Fruit fly (Drosophila melanogaster) whole organism, embryonic: ENCODE data around the gene CG32544.

Source experiments
- Abd-B ChIP-seq: fragments of 200-800 bp; sonication (Bioruptor generic); optimal IDR thresholded peaks from 2 replicates; lab custom pipeline; 2018; ENCODE audit warnings: missing biosample characterization, mild to moderate bottlenecking, missing genetic modification characterization, moderate library complexity
- CG1024 ChIP-seq: fragments of 200-800 bp; sonication (Bioruptor generic); IDR thresholded peaks from 2 replicates; pipeline ENCODE4 v1.3.6; 2022; ENCODE audit warnings: missing biosample characterization, missing genetic modification characterization
- CG11093 ChIP-seq: fragments of 200-800 bp; sonication (Bioruptor generic); IDR thresholded peaks from 3 replicates; pipeline ENCODE4 v1.3.6; 2022; ENCODE audit warnings: missing biosample characterization, missing genetic modification characterization
- CG13624 ChIP-seq: fragments of 200-800 bp; sonication (Bioruptor generic); optimal IDR thresholded peaks from 2 replicates; lab custom pipeline; 2016; ENCODE audit warnings: missing biosample characterization, missing genetic modification characterization
- CG13775 ChIP-seq: fragments of 200-800 bp; sonication (Bioruptor generic); optimal IDR thresholded peaks from 3 replicates; lab custom pipeline; 2017; ENCODE audit warnings: missing biosample characterization, mild to moderate bottlenecking, missing genetic modification characterization
- CG14014 ChIP-seq: fragments of 200-800 bp; sonication (Bioruptor generic); IDR thresholded peaks from 2 replicates; pipeline ENCODE4 v1.3.6; 2022; ENCODE audit warnings: missing biosample characterization, missing genetic modification characterization
- CG1529 ChIP-seq: fragments of 200-800 bp; sonication (Bioruptor generic); optimal IDR thresholded peaks from 3 replicates; lab custom pipeline; 2018; ENCODE audit warnings: missing biosample characterization, missing genetic modification characterization
- CG17186 ChIP-seq: fragments of 200-800 bp; sonication (Bioruptor generic); optimal IDR thresholded peaks from 3 replicates; lab custom pipeline; 2017; ENCODE audit warnings: missing biosample characterization, missing genetic modification reagents, missing genetic modification characterization
- CG17912 ChIP-seq: fragments of 200-800 bp; sonication (Bioruptor generic); optimal IDR thresholded peaks from 2 replicates; lab custom pipeline; 2018; ENCODE audit warnings: missing biosample characterization, mild to moderate bottlenecking, missing genetic modification characterization
- CG2116 ChIP-seq: fragments of 200-800 bp; sonication (Bioruptor generic); optimal IDR thresholded peaks from 3 replicates; lab custom pipeline; 2018; ENCODE audit warnings: missing biosample characterization, mild to moderate bottlenecking, missing genetic modification characterization
- CG2889 ChIP-seq: fragments of 200-800 bp; sonication (Bioruptor generic); IDR thresholded peaks from 3 replicates; pipeline ENCODE4 v1.3.6; 2022; ENCODE audit warnings: missing biosample characterization, missing genetic modification characterization
- CG3163 ChIP-seq: fragments of 200-800 bp; sonication (Bioruptor generic); optimal IDR thresholded peaks from 3 replicates; lab custom pipeline; 2016; ENCODE audit warnings: missing biosample characterization, missing genetic modification characterization
- CG4328 ChIP-seq: fragments of 200-800 bp; sonication (Bioruptor generic); optimal IDR thresholded peaks from 3 replicates; lab custom pipeline; 2017; ENCODE audit warnings: missing biosample characterization, missing genetic modification reagents, missing genetic modification characterization
- CG4404 ChIP-seq: fragments of 200-800 bp; sonication (Bioruptor generic); IDR thresholded peaks from 2 replicates; pipeline ENCODE4 v1.3.6; 2022; ENCODE audit warnings: missing biosample characterization, missing genetic modification characterization
- CG5953 ChIP-seq: fragments of 200-800 bp; sonication (Bioruptor generic); IDR thresholded peaks from 2 replicates; pipeline ENCODE4 v1.3.6; 2022; ENCODE audit warnings: missing biosample characterization, missing genetic modification characterization
- CG6175 ChIP-seq: fragments of 200-800 bp; sonication (Bioruptor generic); IDR thresholded peaks from 3 replicates; pipeline ENCODE4 v1.3.6; 2022; ENCODE audit warnings: missing biosample characterization, missing genetic modification characterization
- CG6791 ChIP-seq: fragments of 200-800 bp; sonication (Bioruptor generic); IDR thresholded peaks from 3 replicates; pipeline ENCODE4 v1.3.6; 2022; ENCODE audit warnings: missing biosample characterization, missing genetic modification characterization; ENCODE audit not compliant: partially characterized antibody
- CG9932 ChIP-seq: fragments of 200-800 bp; sonication (Bioruptor generic); IDR thresholded peaks from 2 replicates; pipeline ENCODE4 v1.3.6; 2022; ENCODE audit warnings: missing biosample characterization, missing genetic modification characterization
- Dad ChIP-seq: fragments of 200-800 bp; sonication (Bioruptor generic); optimal IDR thresholded peaks from 3 replicates; lab custom pipeline; 2016; ENCODE audit warnings: missing biosample characterization, missing genetic modification characterization
- Elba2 ChIP-seq: fragments of 200-800 bp; sonication (Bioruptor generic); optimal IDR thresholded peaks from 3 replicates; lab custom pipeline; 2016; ENCODE audit warnings: missing biosample characterization, missing genetic modification characterization
- Fer3 ChIP-seq: fragments of 200-800 bp; sonication (Bioruptor generic); optimal IDR thresholded peaks from 2 replicates; lab custom pipeline; 2018; ENCODE audit warnings: missing biosample characterization, mild to moderate bottlenecking, missing genetic modification characterization, moderate library complexity
- H2.0 ChIP-seq: fragments of 200-800 bp; sonication (Bioruptor generic); IDR thresholded peaks from 2 replicates; pipeline ENCODE4 v1.3.6; 2022; ENCODE audit warnings: missing biosample characterization, missing genetic modification characterization
- HLHmδ ChIP-seq: fragments of 200-800 bp; sonication (Bioruptor generic); optimal IDR thresholded peaks from 2 replicates; lab custom pipeline; 2018; ENCODE audit warnings: missing biosample characterization, mild to moderate bottlenecking, missing genetic modification characterization, moderate library complexity
- Lim3 ChIP-seq: fragments of 200-800 bp; sonication (Bioruptor generic); IDR thresholded peaks from 2 replicates; pipeline ENCODE4 v1.3.6; 2022; ENCODE audit warnings: missing biosample characterization, missing genetic modification characterization
- Mad ChIP-seq: fragments of 200-800 bp; sonication (Bioruptor generic); optimal IDR thresholded peaks from 2 replicates; lab custom pipeline; 2016; ENCODE audit warnings: missing biosample characterization, missing genetic modification characterization
- Mes4 ChIP-seq: fragments of 200-800 bp; sonication (Bioruptor generic); optimal IDR thresholded peaks from 2 replicates; lab custom pipeline; 2016; ENCODE audit warnings: missing biosample characterization, missing genetic modification characterization
- Mrtf ChIP-seq: fragments of 200-800 bp; sonication (Bioruptor generic); IDR thresholded peaks from 3 replicates; pipeline ENCODE4 v1.3.6; 2022; ENCODE audit warnings: missing biosample characterization, missing genetic modification characterization
- Optix ChIP-seq: fragments of 200-800 bp; sonication (Bioruptor generic); IDR thresholded peaks from 3 replicates; pipeline ENCODE4 v1.3.6; 2022; ENCODE audit warnings: missing biosample characterization, missing genetic modification characterization
- Ravus ChIP-seq: fragments of 200-800 bp; sonication (Bioruptor generic); IDR thresholded peaks from 2 replicates; pipeline ENCODE4 v1.3.6; 2022; ENCODE audit warnings: missing biosample characterization, missing genetic modification characterization
- Taf1 ChIP-seq: fragments of 200-800 bp; sonication (Bioruptor generic); IDR thresholded peaks from 2 replicates; pipeline ENCODE4 v1.3.6; 2022; ENCODE audit warnings: missing biosample characterization, missing genetic modification characterization
- Usf ChIP-seq: fragments of 200-800 bp; sonication (Bioruptor generic); optimal IDR thresholded peaks from 2 replicates; lab custom pipeline; 2017; ENCODE audit warnings: missing genotype, missing biosample characterization, missing genetic modification characterization
- ac ChIP-seq: fragments of 200-800 bp; sonication (Bioruptor generic); optimal IDR thresholded peaks from 3 replicates; lab custom pipeline; 2017; ENCODE audit warnings: missing biosample characterization, mild to moderate bottlenecking, missing genetic modification characterization
- dysf ChIP-seq: fragments of 200-800 bp; sonication (Bioruptor generic); IDR thresholded peaks from 3 replicates; pipeline ENCODE4 v1.3.6; 2022; ENCODE audit warnings: missing biosample characterization, missing genetic modification characterization
- exex ChIP-seq: fragments of 200-800 bp; sonication (Bioruptor generic); optimal IDR thresholded peaks from 4 replicates; lab custom pipeline; 2018; ENCODE audit warnings: missing biosample characterization, mild to moderate bottlenecking, missing genetic modification characterization, moderate library complexity
- gfzf ChIP-seq: fragments of 200-800 bp; sonication (Bioruptor generic); optimal IDR thresholded peaks from 2 replicates; lab custom pipeline; 2016; ENCODE audit warnings: missing biosample characterization, mild to moderate bottlenecking, missing genetic modification characterization, moderate library complexity
- grau ChIP-seq: fragments of 200-800 bp; optimal IDR thresholded peaks from 3 replicates; lab custom pipeline; 2019; ENCODE audit warnings: missing biosample characterization, mild to moderate bottlenecking, missing genetic modification characterization, moderate library complexity
- gt ChIP-seq: fragments of 200-800 bp; sonication (Bioruptor generic); IDR thresholded peaks from 2 replicates; pipeline ENCODE4 v1.3.6; 2022; ENCODE audit warnings: missing biosample characterization, missing genetic modification characterization
- kni ChIP-seq: fragments of 200-800 bp; sonication (Bioruptor generic); optimal IDR thresholded peaks from 3 replicates; lab custom pipeline; 2017; ENCODE audit warnings: mild to moderate bottlenecking, missing biosample characterization, missing genetic modification reagents, missing genetic modification characterization
- lab ChIP-seq: fragments of 200-800 bp; sonication (Bioruptor generic); optimal IDR thresholded peaks from 3 replicates; lab custom pipeline; 2017; ENCODE audit warnings: missing biosample characterization, missing genetic modification characterization, mild to moderate bottlenecking, moderate library complexity, missing genetic modification reagents
- mld ChIP-seq: fragments of 200-800 bp; sonication (Bioruptor generic); IDR thresholded peaks from 3 replicates; pipeline ENCODE4 v1.3.6; 2022; ENCODE audit warnings: missing biosample characterization, missing genetic modification characterization; ENCODE audit not compliant: partially characterized antibody
- nom ChIP-seq: fragments of 200-800 bp; sonication (Bioruptor generic); optimal IDR thresholded peaks from 2 replicates; lab custom pipeline; 2017; ENCODE audit warnings: missing biosample characterization, missing genetic modification characterization, mild to moderate bottlenecking, moderate library complexity, missing genetic modification reagents
- phol ChIP-seq: fragments of 200-800 bp; sonication (Bioruptor generic); optimal IDR thresholded peaks from 3 replicates; lab custom pipeline; 2018; ENCODE audit warnings: missing biosample characterization, mild to moderate bottlenecking, missing genetic modification characterization, moderate library complexity
- pita ChIP-seq: fragments of 200-800 bp; sonication (Bioruptor generic); optimal IDR thresholded peaks from 2 replicates; lab custom pipeline; 2017; ENCODE audit warnings: missing biosample characterization, mild to moderate bottlenecking, missing genetic modification characterization
- prd ChIP-seq, 3 experiments: fragments of >200 bp in 2 of 3; fragments of 200-800 bp in 1 of 3; sonication (Bioruptor generic) in 1 of 3; optimal IDR thresholded peaks in 2 of 3; IDR thresholded peaks in 1 of 3; 2 replicates in 2 of 3; 3 replicates in 1 of 3; pipeline versions ENCODE4 v1.3.6 to Lab custom; 2017 to 2022; ENCODE audit warnings: missing biosample characterization in 1 of 3, missing genetic modification characterization in 1 of 3
- repo ChIP-seq: fragments of 200-800 bp; sonication (Bioruptor generic); optimal IDR thresholded peaks from 2 replicates; lab custom pipeline; 2016; ENCODE audit warnings: missing biosample characterization, missing genetic modification characterization
- sqz ChIP-seq: fragments of 200-800 bp; sonication (Bioruptor generic); optimal IDR thresholded peaks from 3 replicates; lab custom pipeline; 2018; ENCODE audit warnings: missing biosample characterization, mild to moderate bottlenecking, missing genetic modification characterization
- stwl ChIP-seq: fragments of 200-800 bp; sonication (Bioruptor generic); optimal IDR thresholded peaks from 3 replicates; lab custom pipeline; 2018; ENCODE audit warnings: missing biosample characterization, mild to moderate bottlenecking, missing genetic modification characterization, moderate library complexity
- sug ChIP-seq: fragments of 200-800 bp; optimal IDR thresholded peaks from 2 replicates; lab custom pipeline; 2019; ENCODE audit warnings: missing biosample characterization, mild to moderate bottlenecking, missing genetic modification characterization, moderate library complexity
- trh ChIP-seq: fragments of 200-800 bp; sonication (Bioruptor generic); optimal IDR thresholded peaks from 2 replicates; lab custom pipeline; 2016; ENCODE audit warnings: missing biosample characterization, missing genetic modification characterization
- tx ChIP-seq: fragments of 200-800 bp; sonication (Bioruptor generic); optimal IDR thresholded peaks from 2 replicates; lab custom pipeline; 2016; ENCODE audit warnings: missing biosample characterization, missing genetic modification characterization
- vfl ChIP-seq: fragments of 200-800 bp; sonication (Bioruptor generic); optimal IDR thresholded peaks from 2 replicates; lab custom pipeline; 2016; ENCODE audit warnings: missing biosample characterization, missing genetic modification characterization
- z ChIP-seq: fragments of 200-800 bp; sonication (Bioruptor generic); IDR thresholded peaks from 3 replicates; pipeline ENCODE4 v1.3.6; 2022; ENCODE audit warnings: missing biosample characterization, missing genetic modification characterization

Gene CG32544

dm6 chrX:18857916-18858315, 2.2 kb upstream of the CG32544 start, which contains the start of gene Usp39 (continued):
- peak; percentile 55 for TF ChIP-seq phol (tag; lab: Kevin White, UChicago)
- TF ChIP-seq CG13775 = no peak
- peak; percentile 55 for TF ChIP-seq CG9932 (GFP tag; lab: Robert Waterston, UW)
- TF ChIP-seq CG17186 (GFP tag; lab: Kevin White, UChicago) = no peak
- TF ChIP-seq prd (optimal IDR thresholded peaks at IDR 0.05; lab: Kevin White, UChicago) = no peak
- TF ChIP-seq prd (GFP tag; IDR thresholded peaks at IDR 0.05; lab: Robert Waterston, UW) = no peak
- TF ChIP-seq grau (tag; lab: Kevin White, UChicago) = peak; percentile 33
- no peak for TF ChIP-seq CG4328
- no peak for TF ChIP-seq ac
- peak; percentile 82 for TF ChIP-seq CG6791 (GFP tag; lab: Robert Waterston, UW)
- TF ChIP-seq nom (GFP tag; lab: Kevin White, UChicago) = no peak
- TF ChIP-seq Ravus (GFP tag; lab: Robert Waterston, UW) = no peak
- no peak for TF ChIP-seq CG2889 (GFP tag; lab: Robert Waterston, UW)
- no peak for TF ChIP-seq CG17912 (GFP tag; lab: Kevin White, UChicago)
- no peak for TF ChIP-seq Taf1 (GFP tag; lab: Robert Waterston, UW)
- TF ChIP-seq dysf (GFP tag; lab: Robert Waterston, UW) = no peak
- TF ChIP-seq Abd-B (GFP tag; lab: Kevin White, UChicago) = no peak
- TF ChIP-seq CG3163 (GFP tag; lab: Kevin White, UChicago) = no peak
- peak; percentile 15 for TF ChIP-seq gfzf (GFP tag; lab: Kevin White, UChicago)
- no peak for TF ChIP-seq H2.0 (GFP tag; lab: Robert Waterston, UW)
- TF ChIP-seq kni = no peak
- no peak for TF ChIP-seq Mad
- no peak for TF ChIP-seq lab (GFP tag; lab: Kevin White, UChicago)
- no peak for TF ChIP-seq Optix (GFP tag; lab: Robert Waterston, UW)
- no peak for TF ChIP-seq sug (tag; lab: Kevin White, UChicago)
- TF ChIP-seq gt (GFP tag; lab: Robert Waterston, UW) = no peak
- TF ChIP-seq exex (tag; lab: Kevin White, UChicago) = no peak
- TF ChIP-seq pita (GFP tag; lab: Kevin White, UChicago) = no peak
- TF ChIP-seq Dad (GFP tag; lab: Kevin White, UChicago) = no peak
- TF ChIP-seq CG5953 (GFP tag; lab: Robert Waterston, UW) = no peak
- peak; percentile 53 for TF ChIP-seq CG2116 (GFP tag; lab: Kevin White, UChicago)
- no peak for TF ChIP-seq Elba2 (GFP tag; lab: Kevin White, UChicago)
- TF ChIP-seq stwl = peak; percentile 78
- no peak for TF ChIP-seq CG11093 (GFP tag; lab: Robert Waterston, UW)
- no peak for TF ChIP-seq CG4404
- no peak for TF ChIP-seq repo (GFP tag; lab: Kevin White, UChicago)
- TF ChIP-seq Usf (GFP tag; lab: Kevin White, UChicago) = no peak
- no peak for TF ChIP-seq CG14014 (GFP tag; lab: Robert Waterston, UW)
- TF ChIP-seq CG6175 (GFP tag; lab: Robert Waterston, UW) = no peak
- no peak for TF ChIP-seq tx
- TF ChIP-seq Mrtf (GFP tag; lab: Robert Waterston, UW) = no peak
- peak; percentile 71; the same call in 1 of the 2 replicates for TF ChIP-seq CG1024
- TF ChIP-seq Mes4 (GFP tag; lab: Kevin White, UChicago) = no peak
- no peak for TF ChIP-seq CG13624 (GFP tag; lab: Kevin White, UChicago)
- no peak for TF ChIP-seq trh
- TF ChIP-seq sqz = no peak
- no peak for TF ChIP-seq vfl (GFP tag; lab: Kevin White, UChicago)
- no peak for TF ChIP-seq Lim3 (GFP tag; lab: Robert Waterston, UW)
- TF ChIP-seq mld (GFP tag; lab: Robert Waterston, UW) = peak; percentile 60; the same call in 2 of the 3 replicates
- no peak for TF ChIP-seq Fer3 (tag; lab: Kevin White, UChicago)
- no peak for TF ChIP-seq CG1529 (GFP tag; lab: Kevin White, UChicago)
- TF ChIP-seq HLHmδ (GFP tag; lab: Kevin White, UChicago) = no peak
- no peak for TF ChIP-seq z (GFP tag; lab: Robert Waterston, UW)
